Fruit fly (Drosophila melanogaster) whole organism, embryonic: ENCODE measurements around the gene RhoGAP100F.

ENCODE experiments used
- Atf6 ChIP-seq: fragments of 200-800 bp; sonication (Bioruptor generic); IDR thresholded peaks from 2 replicates; pipeline ENCODE4 v1.3.6; 2022; ENCODE audit warnings: missing biosample characterization, missing genetic modification characterization
- BEAF-32 ChIP-seq: fragments of 200-800 bp; sonication (Bioruptor generic); optimal IDR thresholded peaks from 3 replicates; lab custom pipeline; 2017; ENCODE audit warnings: missing biosample characterization, missing genetic modification characterization, mild to moderate bottlenecking, moderate library complexity, missing genetic modification reagents
- Bteb2 ChIP-seq: fragments of 200-800 bp; sonication (Bioruptor generic); optimal IDR thresholded peaks from 2 replicates; lab custom pipeline; 2016; ENCODE audit warnings: missing biosample characterization, missing genetic modification characterization
- CG10431 ChIP-seq: fragments of 200-800 bp; sonication (Bioruptor generic); optimal IDR thresholded peaks from 3 replicates; lab custom pipeline; 2018; ENCODE audit warnings: missing biosample characterization, mild to moderate bottlenecking, missing genetic modification characterization
- CG11093 ChIP-seq: fragments of 200-800 bp; sonication (Bioruptor generic); IDR thresholded peaks from 3 replicates; pipeline ENCODE4 v1.3.6; 2022; ENCODE audit warnings: missing biosample characterization, missing genetic modification characterization
- CG11456 ChIP-seq: fragments of 200-800 bp; sonication (Bioruptor generic); IDR thresholded peaks from 3 replicates; pipeline ENCODE4 v1.3.6; 2022; ENCODE audit warnings: missing biosample characterization, missing genetic modification characterization
- CG11696 ChIP-seq: fragments of 200-800 bp; sonication (Bioruptor generic); IDR thresholded peaks from 2 replicates; pipeline ENCODE4 v1.3.6; 2022; ENCODE audit warnings: missing biosample characterization, missing genetic modification characterization
- CG12155 ChIP-seq: fragments of 200-800 bp; sonication (Bioruptor generic); optimal IDR thresholded peaks from 3 replicates; lab custom pipeline; 2016; ENCODE audit warnings: missing biosample characterization, missing genetic modification characterization
- CG12744 ChIP-seq: fragments of 200-800 bp; sonication (Bioruptor generic); optimal IDR thresholded peaks from 2 replicates; lab custom pipeline; 2016; ENCODE audit warnings: missing biosample characterization, missing genetic modification characterization
- CG14014 ChIP-seq: fragments of 200-800 bp; sonication (Bioruptor generic); IDR thresholded peaks from 2 replicates; pipeline ENCODE4 v1.3.6; 2022; ENCODE audit warnings: missing biosample characterization, missing genetic modification characterization
- CG14710 ChIP-seq: fragments of 200-800 bp; sonication (Bioruptor generic); optimal IDR thresholded peaks from 3 replicates; lab custom pipeline; 2019; ENCODE audit warnings: missing biosample characterization, mild to moderate bottlenecking, missing genetic modification characterization, moderate library complexity
- CG17328 ChIP-seq: fragments of 200-800 bp; sonication (Bioruptor generic); IDR thresholded peaks from 2 replicates; pipeline ENCODE4 v1.3.6; 2022; ENCODE audit warnings: missing biosample characterization, missing genetic modification characterization
- CG18599 ChIP-seq: fragments of 200-800 bp; sonication (Bioruptor generic); optimal IDR thresholded peaks from 3 replicates; lab custom pipeline; 2017; ENCODE audit warnings: missing biosample characterization, missing genetic modification characterization, mild to moderate bottlenecking, moderate library complexity, missing genetic modification reagents
- CG18619 ChIP-seq: fragments of 200-800 bp; sonication (Bioruptor generic); optimal IDR thresholded peaks from 3 replicates; lab custom pipeline; 2017; ENCODE audit warnings: missing biosample characterization, mild to moderate bottlenecking, missing genetic modification characterization
- CG2875 ChIP-seq: fragments of 200-800 bp; sonication (Bioruptor generic); optimal IDR thresholded peaks from 2 replicates; lab custom pipeline; 2017; ENCODE audit warnings: missing biosample characterization, mild to moderate bottlenecking, missing genetic modification characterization, missing genetic modification reagents
- CG33557 ChIP-seq: fragments of 200-800 bp; sonication (Bioruptor generic); optimal IDR thresholded peaks from 2 replicates; lab custom pipeline; 2019; ENCODE audit warnings: missing biosample characterization, mild to moderate bottlenecking, missing genetic modification characterization, moderate library complexity
- CG4617 ChIP-seq: fragments of 200-800 bp; sonication (Bioruptor generic); optimal IDR thresholded peaks from 3 replicates; lab custom pipeline; 2016; ENCODE audit warnings: missing biosample characterization, missing genetic modification characterization, borderline replicate concordance
- CG4854 ChIP-seq: fragments of 200-800 bp; sonication (Bioruptor generic); optimal IDR thresholded peaks from 2 replicates; lab custom pipeline; 2016; ENCODE audit warnings: missing biosample characterization, missing genetic modification characterization, inconsistent platforms
- CG6272 ChIP-seq: fragments of 200-800 bp; sonication (Bioruptor generic); IDR thresholded peaks from 2 replicates; pipeline ENCODE4 v1.3.6; 2022; ENCODE audit warnings: missing biosample characterization, missing genetic modification characterization
- CG7556 ChIP-seq: fragments of 200-800 bp; sonication (Bioruptor generic); optimal IDR thresholded peaks from 2 replicates; lab custom pipeline; 2017; ENCODE audit warnings: missing biosample characterization, mild to moderate bottlenecking, missing genetic modification characterization
- CG7963 ChIP-seq: fragments of 200-800 bp; sonication (Bioruptor generic); IDR thresholded peaks from 3 replicates; pipeline ENCODE4 v1.3.6; 2022; ENCODE audit warnings: missing biosample characterization, missing genetic modification characterization; ENCODE audit not compliant: partially characterized antibody
- CG8359 ChIP-seq: fragments of 200-800 bp; sonication (Bioruptor generic); optimal IDR thresholded peaks from 2 replicates; lab custom pipeline; 2017; ENCODE audit warnings: missing biosample characterization, mild to moderate bottlenecking, missing genetic modification characterization, borderline replicate concordance
- CkIIα-i1 ChIP-seq: fragments of 200-800 bp; sonication (Bioruptor generic); IDR thresholded peaks from 2 replicates; pipeline ENCODE4 v1.3.6; 2022; ENCODE audit warnings: missing biosample characterization, missing genetic modification characterization
- Doc2 ChIP-seq: fragments of 200-800 bp; sonication (Bioruptor generic); IDR thresholded peaks from 2 replicates; pipeline ENCODE4 v1.3.6; 2022; ENCODE audit warnings: missing biosample characterization, missing genetic modification characterization
- Dref ChIP-seq: fragments of 200-800 bp; sonication (Bioruptor generic); IDR thresholded peaks from 2 replicates; pipeline ENCODE4 v1.3.6; 2022; ENCODE audit warnings: missing biosample characterization, missing genetic modification characterization
- Ets65A ChIP-seq: fragments of 200-800 bp; sonication (Bioruptor generic); peaks from one replicate; lab custom pipeline; 2016; ENCODE audit warnings: missing biosample characterization, missing genetic modification characterization
- H2.0 ChIP-seq: fragments of 200-800 bp; sonication (Bioruptor generic); IDR thresholded peaks from 2 replicates; pipeline ENCODE4 v1.3.6; 2022; ENCODE audit warnings: missing biosample characterization, missing genetic modification characterization
- HLH54F ChIP-seq: fragments of 200-800 bp; sonication (Bioruptor generic); optimal IDR thresholded peaks from 3 replicates; lab custom pipeline; 2016; ENCODE audit warnings: missing biosample characterization, missing genetic modification characterization
- Hand ChIP-seq: fragments of 200-800 bp; sonication (Bioruptor generic); optimal IDR thresholded peaks from 2 replicates; lab custom pipeline; 2017; ENCODE audit warnings: mild to moderate bottlenecking, missing biosample characterization, missing genetic modification reagents, missing genetic modification characterization
- Hr39 ChIP-seq: fragments of >200 bp; optimal IDR thresholded peaks from 2 replicates; lab custom pipeline; 2017
- Hsf ChIP-seq: fragments of 200-800 bp; sonication (Bioruptor generic); optimal IDR thresholded peaks from 3 replicates; lab custom pipeline; 2016; ENCODE audit warnings: missing biosample characterization, missing genetic modification characterization
- Kr ChIP-seq: fragments of 200-800 bp; sonication (Bioruptor generic); optimal IDR thresholded peaks from 2 replicates; lab custom pipeline; 2017; ENCODE audit warnings: missing biosample characterization, mild to moderate bottlenecking, missing genetic modification characterization
- NFAT ChIP-seq: fragments of 200-800 bp; sonication (Bioruptor generic); IDR thresholded peaks from 2 replicates; pipeline ENCODE4 v1.3.6; 2022; ENCODE audit warnings: missing biosample characterization, missing genetic modification characterization
- Opbp ChIP-seq: fragments of 200-800 bp; sonication (Bioruptor generic); IDR thresholded peaks from 3 replicates; pipeline ENCODE4 v1.3.6; 2022; ENCODE audit warnings: missing biosample characterization, missing genetic modification characterization; ENCODE audit not compliant: partially characterized antibody
- Pdp1 ChIP-seq, 2 experiments: fragments of 200-800 bp; sonication (Bioruptor generic); optimal IDR thresholded peaks; 3 replicates each; lab custom pipeline; 2016; ENCODE audit warnings: missing biosample characterization in 2 of 2, missing genetic modification characterization in 2 of 2, mild to moderate bottlenecking in 1 of 2, moderate library complexity in 1 of 2
- ab ChIP-seq: fragments of 200-800 bp; sonication (Bioruptor generic); optimal IDR thresholded peaks from 2 replicates; lab custom pipeline; 2016; ENCODE audit warnings: missing biosample characterization, missing genetic modification characterization
- ac ChIP-seq: fragments of 200-800 bp; sonication (Bioruptor generic); optimal IDR thresholded peaks from 3 replicates; lab custom pipeline; 2017; ENCODE audit warnings: missing biosample characterization, mild to moderate bottlenecking, missing genetic modification characterization
- bab2 ChIP-seq: fragments of 200-800 bp; sonication (Bioruptor generic); optimal IDR thresholded peaks from 2 replicates; lab custom pipeline; 2016; ENCODE audit warnings: missing biosample characterization, missing genetic modification characterization
- ci ChIP-seq: fragments of 200-800 bp; sonication (Bioruptor generic); IDR thresholded peaks from 3 replicates; pipeline ENCODE4 v1.3.6; 2022; ENCODE audit warnings: missing biosample characterization, missing genetic modification characterization
- dmrt99B ChIP-seq: fragments of 200-800 bp; sonication (Bioruptor generic); optimal IDR thresholded peaks from 2 replicates; lab custom pipeline; 2018; ENCODE audit warnings: missing biosample characterization, mild to moderate bottlenecking, missing genetic modification characterization, moderate library complexity
- emc ChIP-seq: fragments of 200-800 bp; sonication (Bioruptor generic); optimal IDR thresholded peaks from 2 replicates; lab custom pipeline; 2016; ENCODE audit warnings: missing biosample characterization, missing genetic modification characterization
- ems ChIP-seq: fragments of 200-800 bp; sonication (Bioruptor generic); optimal IDR thresholded peaks from 3 replicates; lab custom pipeline; 2016; ENCODE audit warnings: missing biosample characterization, missing genetic modification characterization
- esg ChIP-seq: fragments of 200-800 bp; sonication (Bioruptor generic); conservative IDR thresholded peaks from 2 replicates; pipeline ENCODE4 v1.3.6; 2022; ENCODE audit warnings: missing biosample characterization, missing genetic modification characterization
- eve ChIP-seq, 2 experiments: fragments of >200 bp; optimal IDR thresholded peaks; 2 replicates each; lab custom pipeline; 2017; ENCODE audit warnings: missing biosample characterization in 2 of 2, missing genetic modification characterization in 2 of 2
- fd64A ChIP-seq: fragments of 200-800 bp; sonication (Bioruptor generic); optimal IDR thresholded peaks from 3 replicates; lab custom pipeline; 2018; ENCODE audit warnings: missing biosample characterization, mild to moderate bottlenecking, missing genetic modification characterization
- gfzf ChIP-seq: fragments of 200-800 bp; sonication (Bioruptor generic); optimal IDR thresholded peaks from 2 replicates; lab custom pipeline; 2016; ENCODE audit warnings: missing biosample characterization, mild to moderate bottlenecking, missing genetic modification characterization, moderate library complexity
- mirr ChIP-seq: fragments of 200-800 bp; sonication (Bioruptor generic); optimal IDR thresholded peaks from 3 replicates; lab custom pipeline; 2018; ENCODE audit warnings: missing biosample characterization, mild to moderate bottlenecking, missing genetic modification characterization
- nmo ChIP-seq: fragments of 200-800 bp; sonication (Bioruptor generic); optimal IDR thresholded peaks from 2 replicates; lab custom pipeline; 2018; ENCODE audit warnings: missing biosample characterization, mild to moderate bottlenecking, missing genetic modification characterization, moderate library complexity
- pan ChIP-seq, 4 experiments: fragments of >200 bp in 3 of 4; fragments of 200-800 bp in 1 of 4; sonication (Bioruptor generic) in 1 of 4; optimal IDR thresholded peaks in 3 of 4; IDR thresholded peaks in 1 of 4; 2 replicates each; pipeline versions ENCODE4 v1.3.6 to Lab custom; 2017 to 2022; ENCODE audit warnings: missing biosample characterization in 2 of 4, missing genetic modification characterization in 2 of 4, mixed read lengths in 1 of 4
- unc-4 ChIP-seq: fragments of 200-800 bp; sonication (Bioruptor generic); IDR thresholded peaks from 2 replicates; pipeline ENCODE4 v1.3.6; 2022; ENCODE audit warnings: missing biosample characterization, missing genetic modification characterization; ENCODE audit not compliant: partially characterized antibody

Gene RhoGAP100F

DNA sequence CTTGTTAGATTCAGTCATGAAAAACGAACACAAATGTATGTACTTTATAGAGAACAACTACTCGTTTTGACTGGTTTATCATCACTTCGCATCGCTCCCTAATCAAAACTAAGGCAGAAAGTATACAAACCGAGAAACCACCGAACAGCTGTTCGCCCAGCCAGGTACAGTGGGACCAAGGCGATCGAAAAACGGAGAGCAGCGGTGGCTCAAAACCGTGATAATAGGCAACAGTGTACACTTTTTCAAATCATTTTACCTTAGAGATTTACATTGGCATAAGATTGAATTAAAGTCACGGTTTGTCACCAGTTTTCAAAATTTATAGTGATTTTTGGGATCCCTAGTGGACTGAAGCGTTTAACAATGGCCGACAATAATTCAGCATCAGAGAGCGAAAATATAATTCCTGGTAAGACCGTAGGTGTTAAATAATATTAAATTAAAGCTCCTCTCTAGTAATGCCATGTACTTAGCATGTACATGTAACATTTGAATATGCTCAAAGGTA is 7.1 kb upstream of the RhoGAP100F start, which contains the start of the genes CG42233 and CG1971 (continued):
- TF ChIP-seq CG7556 (no peak), CG14014 (GFP tag; lab: Robert Waterston, UW) (0 out of 2 replicates have a peak, but pooled peaks have one; percentile 19), CG7963 (GFP tag; lab: Robert Waterston, UW) (0 out of 3 replicates have a peak, but pooled peaks have one; percentile 10), ab (GFP tag; lab: Kevin White, UChicago) (no peak), H2.0 (GFP tag; lab: Robert Waterston, UW) (no peak), Ets65A (GFP tag; lab: Kevin White, UChicago) (peak; percentile 26), unc-4 (GFP tag; lab: Robert Waterston, UW) (no peak), NFAT (GFP tag; lab: Robert Waterston, UW) (no peak), gfzf (GFP tag; lab: Kevin White, UChicago) (peak; percentile 18), fd64A (no peak), emc (GFP tag; lab: Kevin White, UChicago) (no peak), HLH54F (GFP tag; lab: Kevin White, UChicago) (peak; percentile 19), pan (optimal IDR thresholded peaks at IDR 0.05; lab: Kevin White, UChicago) (no peak), pan (GFP tag; optimal IDR thresholded peaks at IDR 0.05 in 1 of 2, IDR thresholded peaks at IDR 0.05 in 1 of 2) (peak in 1 of 2 experiments; percentile 44), Pdp1 (GFP tag; optimal IDR thresholded peaks at IDR 0.05; lab: Kevin White, UChicago) (peak in 1 of 2 experiments; percentile 28), CG8359 (no peak), ems (GFP tag; lab: Kevin White, UChicago) (no peak), CG14710 (tag; lab: Kevin White, UChicago) (peak; percentile 49), CG2875 (GFP tag; lab: Kevin White, UChicago) (no peak), Kr (GFP tag; lab: Kevin White, UChicago) (no peak), CG12155 (GFP tag; lab: Kevin White, UChicago) (peak; percentile 4), CG33557 (peak; percentile 21), CG11456 (GFP tag; lab: Robert Waterston, UW) (no peak), CG12744 (no peak), CG6272 (GFP tag; lab: Robert Waterston, UW) (no peak), Opbp (GFP tag; lab: Robert Waterston, UW) (no peak), CG17328 (no peak), Hsf (GFP tag; lab: Kevin White, UChicago) (peak; percentile 46), CG11696 (GFP tag; lab: Robert Waterston, UW) (peak; percentile 58; the same call in 1 of the 2 replicates), Dref (GFP tag; lab: Robert Waterston, UW) (no peak), Hand (no peak), CG18619 (GFP tag; lab: Kevin White, UChicago) (no peak), CG4617 (GFP tag; lab: Kevin White, UChicago) (no peak), CkIIα-i1 (GFP tag; lab: Robert Waterston, UW) (no peak), Hr39 (no peak), eve (GFP tag; optimal IDR thresholded peaks at IDR 0.05; lab: Kevin White, UChicago) (no peak), nmo (peak; percentile 41), bab2 (peak; percentile 21), dmrt99B (tag; lab: Kevin White, UChicago) (no peak), CG11093 (GFP tag; lab: Robert Waterston, UW) (no peak), CG18599 (GFP tag; lab: Kevin White, UChicago) (no peak), CG10431 (GFP tag; lab: Kevin White, UChicago) (peak; percentile 54), mirr (no peak), Atf6 (GFP tag; lab: Robert Waterston, UW) (peak; percentile 25; the same call in 1 of the 2 replicates), CG4854 (GFP tag; lab: Kevin White, UChicago) (no peak), ac (GFP tag; lab: Kevin White, UChicago) (no peak), Doc2 (GFP tag; lab: Robert Waterston, UW) (no peak), esg (GFP tag; lab: Robert Waterston, UW) (no peak), ci (GFP tag; lab: Robert Waterston, UW) (peak; percentile 64; the same call in 2 of the 3 replicates), BEAF-32 (peak; percentile 16), Bteb2 (GFP tag; lab: Kevin White, UChicago) (no peak)
